Worm (Caenorhabditis elegans) whole organism, L1 larva: ENCODE measurements around the gene glb-23.
A peak's percentile ranks its signal among the peaks of the same experiment; 100 is the strongest.

Experiments used
- C04F5.9 ChIP-seq: sonication (generic microtip); optimal IDR thresholded peaks from 2 replicates; lab custom pipeline; 2016; ENCODE audit warnings: missing genetic modification characterization, missing compliant biosample characterization
- C34B4.2 ChIP-seq: sonication (generic microtip); optimal IDR thresholded peaks from 2 replicates; lab custom pipeline; 2017; ENCODE audit warnings: mild to moderate bottlenecking, missing genetic modification characterization, missing compliant biosample characterization
- F16B12.6 ChIP-seq: fragments of 150-350 bp; optimal IDR thresholded peaks from 2 replicates; lab custom pipeline; 2014; ENCODE audit warnings: missing biosample characterization, missing genetic modification characterization
- Y116A8C.19 ChIP-seq: sonication (generic microtip); optimal IDR thresholded peaks from 2 replicates; lab custom pipeline; 2016; ENCODE audit warnings: missing compliant biosample characterization, missing genetic modification characterization, borderline replicate concordance
- aha-1 ChIP-seq: fragments of 150-350 bp; optimal IDR thresholded peaks from 2 replicates; lab custom pipeline; 2014; ENCODE audit warnings: missing biosample characterization, missing genetic modification characterization
- aly-2 ChIP-seq: fragments of 150-350 bp; optimal IDR thresholded peaks from 2 replicates; lab custom pipeline; 2014; ENCODE audit warnings: missing biosample characterization, missing genetic modification characterization
- ama-1 ChIP-seq: fragments of 150-350 bp; optimal IDR thresholded peaks from 2 replicates; lab custom pipeline; 2014
- blmp-1 ChIP-seq: fragments of 150-350 bp; optimal IDR thresholded peaks from 2 replicates; lab custom pipeline; 2014; ENCODE audit warnings: missing biosample characterization, missing genetic modification characterization
- ceh-8 ChIP-seq: fragments of 200-800 bp; sonication (Bioruptor generic); optimal IDR thresholded peaks from 2 replicates; lab custom pipeline; 2018; ENCODE audit warnings: mild to moderate bottlenecking, missing genetic modification characterization, moderate library complexity, missing compliant biosample characterization
- ceh-90 ChIP-seq: sonication (generic microtip); optimal IDR thresholded peaks from 2 replicates; lab custom pipeline; 2016; ENCODE audit warnings: missing genetic modification characterization, missing compliant biosample characterization
- ces-1 ChIP-seq: fragments of 150-350 bp; optimal IDR thresholded peaks from 2 replicates; lab custom pipeline; 2014; ENCODE audit warnings: missing biosample characterization, missing genetic modification reagents, missing genetic modification characterization
- dpl-1 ChIP-seq, 3 experiments: fragments of 150-350 bp in 2 of 3; sonication (generic microtip) in 1 of 3; optimal IDR thresholded peaks; 2 replicates each; lab custom pipeline; 2014 to 2017; ENCODE audit warnings: missing biosample characterization in 3 of 3, missing genetic modification characterization in 3 of 3, missing genetic modification reagents in 3 of 3
- efl-1 ChIP-seq, 4 experiments: fragments of 150-350 bp; optimal IDR thresholded peaks in 3 of 4; peaks in 1 of 4; 1 replicate in 1 of 4; 2 replicates in 3 of 4; lab custom pipeline; 2014; ENCODE audit warnings: missing biosample characterization in 2 of 4, missing genetic modification characterization in 2 of 4, missing genetic modification reagents in 2 of 4
- efl-3 ChIP-seq: fragments of 200-800 bp; sonication (Bioruptor generic); optimal IDR thresholded peaks from 2 replicates; lab custom pipeline; 2018; ENCODE audit warnings: mild to moderate bottlenecking, missing genetic modification characterization, missing compliant biosample characterization
- egl-13 ChIP-seq: sonication (generic microtip); optimal IDR thresholded peaks from 2 replicates; lab custom pipeline; 2016; ENCODE audit warnings: missing genotype, missing genetic modification reagents, missing genetic modification characterization, missing compliant biosample characterization
- elt-3 ChIP-seq, 6 experiments: fragments of 150-350 bp in 1 of 6; sonication (generic microtip); optimal IDR thresholded peaks; 2 replicates each; lab custom pipeline; 2017 to 2018; ENCODE audit warnings: missing biosample characterization in 6 of 6, missing genetic modification characterization in 6 of 6, inconsistent platforms in 1 of 6
- fkh-10 ChIP-seq: sonication (generic microtip); optimal IDR thresholded peaks from 2 replicates; lab custom pipeline; 2017; ENCODE audit warnings: missing biosample characterization, missing genetic modification reagents, missing genetic modification characterization
- fkh-4 ChIP-seq: sonication (generic microtip); optimal IDR thresholded peaks from 2 replicates; lab custom pipeline; 2016; ENCODE audit warnings: missing compliant biosample characterization, missing genetic modification characterization, borderline replicate concordance
- fos-1 ChIP-seq: fragments of 150-350 bp; optimal IDR thresholded peaks from 2 replicates; lab custom pipeline; 2014; ENCODE audit warnings: missing biosample characterization, missing genetic modification characterization
- hlh-17 ChIP-seq: fragments of 200-800 bp; sonication (Bioruptor generic); optimal IDR thresholded peaks from 2 replicates; lab custom pipeline; 2018; ENCODE audit warnings: missing genetic modification characterization, mild to moderate bottlenecking, missing compliant biosample characterization, moderate library complexity, borderline replicate concordance
- irx-1 ChIP-seq: sonication (generic microtip); optimal IDR thresholded peaks from 2 replicates; lab custom pipeline; 2016; ENCODE audit warnings: missing genetic modification characterization, missing compliant biosample characterization
- lin-13 ChIP-seq: fragments of 150-350 bp; optimal IDR thresholded peaks from 2 replicates; lab custom pipeline; 2014; ENCODE audit warnings: missing biosample characterization, missing genetic modification reagents, missing genetic modification characterization
- lin-14 ChIP-seq: fragments of 200-800 bp; sonication (Bioruptor generic); optimal IDR thresholded peaks from 2 replicates; lab custom pipeline; 2018; ENCODE audit warnings: mild to moderate bottlenecking, missing genetic modification characterization, moderate library complexity, missing compliant biosample characterization
- lin-39 ChIP-seq: fragments of 150-350 bp; optimal IDR thresholded peaks from 2 replicates; lab custom pipeline; 2014; ENCODE audit warnings: missing biosample characterization, missing genetic modification reagents, missing genetic modification characterization
- lsy-2 ChIP-seq, 2 experiments: fragments of 150-350 bp; optimal IDR thresholded peaks; 2 replicates each; lab custom pipeline; 2014; ENCODE audit warnings: missing biosample characterization in 2 of 2, missing genetic modification characterization in 2 of 2
- mdl-1 ChIP-seq, 2 experiments: fragments of 150-350 bp; optimal IDR thresholded peaks; 2 replicates each; lab custom pipeline; 2014 to 2017; ENCODE audit warnings: missing biosample characterization in 2 of 2, missing genetic modification characterization in 2 of 2, inconsistent platforms in 1 of 2
- mef-2 ChIP-seq: fragments of 150-350 bp; optimal IDR thresholded peaks from 2 replicates; lab custom pipeline; 2014; ENCODE audit warnings: missing biosample characterization, missing genetic modification characterization
- mep-1 ChIP-seq: fragments of 150-350 bp; optimal IDR thresholded peaks from 2 replicates; lab custom pipeline; 2014; ENCODE audit warnings: missing biosample characterization, missing genetic modification characterization
- nhr-11 ChIP-seq: fragments of 150-350 bp; optimal IDR thresholded peaks from 2 replicates; lab custom pipeline; 2014; ENCODE audit warnings: missing biosample characterization, missing genetic modification characterization
- nhr-12 ChIP-seq: sonication (generic microtip); optimal IDR thresholded peaks from 2 replicates; lab custom pipeline; 2017; ENCODE audit warnings: missing biosample characterization, missing genetic modification characterization
- nhr-19 ChIP-seq: fragments of 200-800 bp; sonication (Bioruptor generic); conservative IDR thresholded peaks from 2 replicates; pipeline ENCODE4 v1.3.6; 2022; ENCODE audit warnings: missing genetic modification characterization, missing compliant biosample characterization
- nhr-20 ChIP-seq: sonication (generic microtip); optimal IDR thresholded peaks from 2 replicates; lab custom pipeline; 2016; ENCODE audit warnings: mild to moderate bottlenecking, missing genetic modification characterization, missing compliant biosample characterization
- nhr-237 ChIP-seq: fragments of 150-350 bp; optimal IDR thresholded peaks from 2 replicates; lab custom pipeline; 2014; ENCODE audit warnings: missing biosample characterization, missing genetic modification characterization
- nhr-28 ChIP-seq: fragments of 150-350 bp; optimal IDR thresholded peaks from 2 replicates; lab custom pipeline; 2014; ENCODE audit warnings: missing biosample characterization, missing genetic modification characterization
- nhr-71 ChIP-seq: sonication (generic microtip); optimal IDR thresholded peaks from 2 replicates; lab custom pipeline; 2016; ENCODE audit warnings: mild to moderate bottlenecking, missing genetic modification characterization, moderate library complexity, missing compliant biosample characterization
- nhr-77 ChIP-seq: fragments of 150-350 bp; optimal IDR thresholded peaks from 2 replicates; lab custom pipeline; 2014; ENCODE audit warnings: missing biosample characterization, missing genetic modification characterization
- nhr-85 ChIP-seq: sonication (generic microtip); peaks from one replicate; lab custom pipeline; 2016; ENCODE audit warnings: missing genetic modification characterization, inconsistent platforms, missing compliant biosample characterization
- pag-3 ChIP-seq: sonication (generic microtip); optimal IDR thresholded peaks from 2 replicates; lab custom pipeline; 2017; ENCODE audit warnings: missing genetic modification characterization, mild to moderate bottlenecking, missing compliant biosample characterization, antibody characterized with exemption, borderline replicate concordance; ENCODE audit not compliant: insufficient read depth
- pax-3 ChIP-seq: fragments of 200-800 bp; sonication (Bioruptor generic); optimal IDR thresholded peaks from 2 replicates; lab custom pipeline; 2018; ENCODE audit warnings: mild to moderate bottlenecking, missing genetic modification characterization, moderate library complexity, missing compliant biosample characterization
- pqm-1 ChIP-seq: sonication (generic microtip); optimal IDR thresholded peaks from 3 replicates; lab custom pipeline; 2017; ENCODE audit warnings: missing biosample characterization, missing genetic modification characterization
- rnt-1 ChIP-seq: sonication (generic microtip); optimal IDR thresholded peaks from 2 replicates; lab custom pipeline; 2016; ENCODE audit warnings: mild to moderate bottlenecking, missing genetic modification characterization, moderate library complexity, missing compliant biosample characterization
- snu-23 ChIP-seq: sonication (generic microtip); optimal IDR thresholded peaks from 2 replicates; lab custom pipeline; 2016; ENCODE audit warnings: missing genetic modification characterization, missing compliant biosample characterization
- sptf-1 ChIP-seq: fragments of 150-350 bp; optimal IDR thresholded peaks from 2 replicates; lab custom pipeline; 2014; ENCODE audit warnings: missing biosample characterization, missing genetic modification characterization
- tlp-1 ChIP-seq: fragments of 150-350 bp; optimal IDR thresholded peaks from 2 replicates; lab custom pipeline; 2014; ENCODE audit warnings: missing biosample characterization, missing genetic modification characterization
- unc-30 ChIP-seq: sonication (generic microtip); optimal IDR thresholded peaks from 2 replicates; lab custom pipeline; 2017; ENCODE audit warnings: missing biosample characterization, missing genetic modification characterization
- unc-62 ChIP-seq: fragments of 150-350 bp; optimal IDR thresholded peaks from 2 replicates; lab custom pipeline; 2014; ENCODE audit warnings: missing biosample characterization, missing genetic modification reagents, missing genetic modification characterization
- unc-86 ChIP-seq: sonication (generic microtip); optimal IDR thresholded peaks from 2 replicates; lab custom pipeline; 2016; ENCODE audit warnings: missing genetic modification characterization, missing compliant biosample characterization
- unc-98 ChIP-seq: fragments of 200-800 bp; sonication (Bioruptor generic); IDR thresholded peaks from 2 replicates; pipeline ENCODE4 v1.3.6; 2022; ENCODE audit warnings: missing genetic modification characterization, missing compliant biosample characterization
- xbp-1 ChIP-seq: sonication (generic microtip); optimal IDR thresholded peaks from 2 replicates; lab custom pipeline; 2016; ENCODE audit warnings: missing genetic modification characterization, missing compliant biosample characterization

Gene glb-23

DNA sequence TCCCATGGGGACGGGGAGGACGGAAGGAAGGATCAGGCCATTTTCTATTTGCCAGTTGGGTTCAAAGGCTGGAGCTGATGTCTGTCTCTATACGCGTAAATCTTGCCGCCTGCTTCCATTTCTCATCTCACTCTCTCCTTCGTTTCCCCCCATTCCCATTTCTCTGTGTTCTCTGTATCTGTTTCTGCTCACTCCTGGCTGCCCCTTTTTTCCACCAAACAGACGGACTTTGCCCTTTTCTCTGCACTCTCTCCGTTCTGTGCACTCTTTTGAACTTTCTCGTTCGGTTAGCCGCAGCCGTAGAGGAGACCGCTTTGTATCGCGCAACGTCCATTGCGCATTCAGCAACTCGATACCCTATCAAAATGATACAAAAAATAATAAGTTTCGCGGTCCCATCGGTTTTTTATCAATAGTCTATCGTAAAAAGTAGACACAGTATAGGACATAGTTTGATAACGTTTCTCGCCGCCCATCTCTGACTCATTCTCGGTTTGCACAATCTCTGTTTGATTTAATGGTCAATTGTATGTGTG, 16.2 kb upstream of the glb-23 start (continued):
- TF ChIP-seq fkh-10, result no peak
- TF ChIP-seq unc-86 (tag; lab: Kevin White, UChicago), result peak; percentile 7
- no peak for TF ChIP-seq sptf-1
- TF ChIP-seq nhr-28, result no peak
- no peak for TF ChIP-seq pax-3 (tag; lab: Kevin White, UChicago)
- TF ChIP-seq lin-14 (GFP tag; lab: Kevin White, UChicago), result peak; percentile 90
- no peak for TF ChIP-seq unc-30
- no peak for TF ChIP-seq nhr-12 (tag; lab: Kevin White, UChicago)
- peak; percentile 0 for TF ChIP-seq aly-2 (tag; lab: Kevin White, UChicago)
- TF ChIP-seq pag-3, result no peak
- no peak for TF ChIP-seq ama-1 (lab: Kevin White, UChicago)
- TF ChIP-seq dpl-1 (GFP tag; optimal IDR thresholded peaks at IDR 0.05; lab: Kevin White, UChicago), result peak; percentile 15 to 37 (median 18)
- TF ChIP-seq ceh-8 (GFP tag; lab: Kevin White, UChicago), result no peak
- no peak for TF ChIP-seq unc-62
- TF ChIP-seq Y116A8C.19 (tag; lab: Kevin White, UChicago), result no peak
- TF ChIP-seq lin-39, result no peak
- peak; percentile 17 for TF ChIP-seq xbp-1 (tag; lab: Kevin White, UChicago)
- peak in 1 of 2 experiments; percentile 47 for TF ChIP-seq mdl-1 (tag; optimal IDR thresholded peaks at IDR 0.05; lab: Kevin White, UChicago)
- TF ChIP-seq aha-1 (tag; lab: Kevin White, UChicago), result no peak
- TF ChIP-seq nhr-19, result peak; percentile 51
- TF ChIP-seq nhr-237 (tag; lab: Kevin White, UChicago), result no peak
- TF ChIP-seq lin-13, result no peak
- no peak for TF ChIP-seq fkh-4 (tag; lab: Kevin White, UChicago)
- no peak for TF ChIP-seq F16B12.6 (tag; lab: Kevin White, UChicago)
- TF ChIP-seq egl-13, result peak; percentile 48
- TF ChIP-seq ceh-90 (tag; lab: Kevin White, UChicago), result no peak
- peak; percentile 76 for TF ChIP-seq rnt-1 (tag; lab: Kevin White, UChicago)
- TF ChIP-seq mef-2 (tag; lab: Kevin White, UChicago), result no peak
- peak; percentile 73 for TF ChIP-seq nhr-85 (tag; lab: Kevin White, UChicago)
- no peak for TF ChIP-seq nhr-11 (tag; lab: Kevin White, UChicago)
- no peak for TF ChIP-seq hlh-17
- peak; percentile 49 for TF ChIP-seq irx-1 (tag; lab: Kevin White, UChicago)
- no peak for TF ChIP-seq ces-1 (GFP tag; lab: Kevin White, UChicago)
- TF ChIP-seq efl-1 (optimal IDR thresholded peaks at IDR 0.05; lab: Kevin White, UChicago), result peak; percentile 39 to 53
- peak; percentile 2 to 83 for TF ChIP-seq efl-1 (GFP tag; optimal IDR thresholded peaks at IDR 0.05 in 1 of 2; lab: Kevin White, UChicago)
- no peak for TF ChIP-seq fos-1 (tag; lab: Kevin White, UChicago)
- TF ChIP-seq pqm-1 (tag; lab: Kevin White, UChicago), result no peak
- TF ChIP-seq tlp-1 (tag; lab: Kevin White, UChicago), result no peak
- peak; percentile 71 for TF ChIP-seq nhr-20 (tag; lab: Kevin White, UChicago)
- TF ChIP-seq C34B4.2, result no peak

ce11 chrIV:7234623-7235022, 15.3 kb upstream of the glb-23 start:
- TF ChIP-seq nhr-77 (tag; lab: Kevin White, UChicago), result no peak
- no peak for TF ChIP-seq sptf-1
- TF ChIP-seq nhr-85 (tag; lab: Kevin White, UChicago), result peak; percentile 16
- no peak for TF ChIP-seq nhr-28
- TF ChIP-seq mef-2 (tag; lab: Kevin White, UChicago), result no peak
- no peak for TF ChIP-seq tlp-1 (tag; lab: Kevin White, UChicago)

DNA sequence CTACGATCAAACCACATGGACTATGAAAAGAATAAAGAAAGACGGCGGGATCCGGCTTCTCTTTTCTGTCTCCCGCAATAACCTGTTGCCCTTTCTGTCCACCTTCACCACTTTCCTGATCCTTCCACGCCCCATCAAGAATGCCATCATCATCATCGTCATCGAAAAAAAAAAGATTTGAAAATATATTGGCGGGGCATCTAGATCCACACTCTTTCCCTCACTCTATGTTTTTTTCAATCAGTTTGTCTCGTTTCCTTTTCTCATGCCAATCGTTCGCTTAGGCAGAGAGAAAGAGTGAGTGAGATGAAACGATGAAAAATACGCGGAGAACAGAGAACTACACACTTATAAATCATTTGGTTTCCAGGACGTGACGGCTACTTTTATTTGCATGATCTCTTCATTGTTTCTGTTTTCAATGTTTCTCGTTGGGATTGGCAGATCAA, 14.3 kb upstream of the glb-23 start:
- TF ChIP-seq mep-1 (tag; lab: Kevin White, UChicago) (peak; percentile 29), blmp-1 (tag; lab: Kevin White, UChicago) (peak; percentile 81), C04F5.9 (tag; lab: Kevin White, UChicago) (no peak), lin-14 (GFP tag; lab: Kevin White, UChicago) (peak; percentile 59), nhr-20 (tag; lab: Kevin White, UChicago) (peak; percentile 17), lsy-2 (tag; optimal IDR thresholded peaks at IDR 0.05; lab: Kevin White, UChicago) (peak in 1 of 2 experiments; percentile 15), nhr-11 (tag; lab: Kevin White, UChicago) (no peak), unc-98 (GFP tag; lab: Robert Waterston, UW) (no peak), snu-23 (peak; percentile 34), pag-3 (peak; percentile 57), elt-3 (tag; optimal IDR thresholded peaks at IDR 0.05; lab: Kevin White, UChicago) (peak in 2 of 6 experiments; percentile 3 to 7), efl-3 (GFP tag; lab: Kevin White, UChicago) (no peak), rnt-1 (tag; lab: Kevin White, UChicago) (peak; percentile 28), sptf-1 (no peak), nhr-71 (peak; percentile 32), nhr-85 (tag; lab: Kevin White, UChicago) (peak; percentile 68)
